Worm (Caenorhabditis elegans) whole organism, L4 larva: ENCODE measurements around the gene daf-11.

Experiments used
- ceh-44 ChIP-seq: fragments of 200-800 bp; sonication (Bioruptor generic); IDR thresholded peaks from 2 replicates; pipeline ENCODE4 v1.3.6; 2022; ENCODE audit warnings: missing genetic modification reagents, missing genetic modification characterization, missing compliant biosample characterization
- lim-7 ChIP-seq: fragments of 200-800 bp; sonication (Bioruptor generic); IDR thresholded peaks from 2 replicates; pipeline ENCODE4 v1.3.6; 2022; ENCODE audit warnings: missing genetic modification characterization, missing compliant biosample characterization
- unc-62 ChIP-seq, 3 experiments: fragments of 150-350 bp in 1 of 3; sonication (generic microtip); optimal IDR thresholded peaks in 2 of 3; peaks in 1 of 3; 1 replicate in 1 of 3; 2 replicates in 2 of 3; lab custom pipeline; 2014 to 2017; ENCODE audit warnings: missing biosample characterization in 3 of 3, missing genetic modification characterization in 3 of 3, missing genetic modification reagents in 3 of 3, missing genotype in 1 of 3

DNA sequence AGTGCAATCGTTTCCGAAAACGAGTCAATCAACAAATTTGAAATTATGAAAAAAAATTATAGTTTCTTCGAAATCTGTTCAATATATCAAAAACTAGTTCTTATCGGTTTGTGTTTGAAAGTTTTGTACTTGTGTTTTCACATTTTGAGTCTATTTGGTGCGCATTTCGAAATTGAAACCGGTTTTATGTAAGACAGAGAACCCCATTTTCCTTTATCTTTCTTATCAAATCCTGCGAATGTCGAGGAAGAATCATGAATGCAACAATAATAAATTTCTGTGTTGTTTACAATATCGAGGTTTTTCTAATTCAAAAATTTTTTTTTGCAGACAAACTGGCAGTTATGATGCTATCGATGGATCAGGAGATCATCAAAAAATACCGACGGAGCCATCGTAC, 43.0 kb downstream of the daf-11 start:
- TF ChIP-seq ceh-44 (GFP tag; lab: Robert Waterston, UW) (no peak), unc-62 (GFP tag; optimal IDR thresholded peaks at IDR 0.05 in 1 of 2; lab: Kevin White, UChicago) (no peak), unc-62 (tag; optimal IDR thresholded peaks at IDR 0.05; lab: Kevin White, UChicago) (no peak), lim-7 (GFP tag; lab: Robert Waterston, UW) (no peak)
